Worm (Caenorhabditis elegans): ENCODE measurements around the gene fil-1.

DNA sequence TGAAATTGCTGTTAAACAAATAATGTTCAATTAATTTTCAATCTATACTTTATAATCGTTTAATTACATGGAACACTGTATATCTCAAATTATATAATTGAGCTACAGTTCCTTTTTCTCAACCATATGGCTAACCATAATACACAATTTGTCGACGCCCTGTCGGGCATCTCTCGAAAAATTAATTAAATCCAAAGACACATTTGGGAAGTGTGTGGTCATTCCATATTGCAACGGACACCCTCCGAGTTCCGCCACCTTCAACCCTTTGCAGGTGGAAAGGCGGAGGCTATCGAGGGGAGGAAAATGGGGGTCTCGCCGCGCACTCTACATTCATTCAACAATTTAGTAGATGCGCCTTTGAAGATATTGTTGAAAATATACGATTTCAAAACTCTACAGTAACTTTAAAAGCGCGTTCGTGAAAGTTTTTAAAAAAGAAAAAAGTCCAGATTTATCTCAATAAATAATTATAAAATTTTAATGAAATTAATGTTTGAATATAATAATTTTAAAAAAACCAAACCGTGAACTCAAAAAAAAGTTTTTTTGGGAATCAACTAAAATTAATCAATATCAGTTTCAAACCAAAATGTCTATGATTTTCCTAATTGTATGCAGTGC, 35.4 kb downstream of the fil-1 start, which contains the start of gene F14H8.8:
- TF ChIP-seq him-1 (tag; optimal IDR thresholded peaks at IDR 0.05) = no peak
- TF ChIP-seq dao-5 (tag; optimal IDR thresholded peaks at IDR 0.05) = no peak
